Fruit fly (Drosophila melanogaster) whole organism, embryonic: ENCODE results near the gene CG31358.
A peak's percentile ranks its signal among the peaks of the same experiment; 100 is the strongest.

ENCODE experiments used
- Aef1 ChIP-seq: fragments of 200-800 bp; sonication (Bioruptor generic); IDR thresholded peaks from 3 replicates; pipeline ENCODE4 v1.3.6; 2022; ENCODE audit warnings: missing biosample characterization, missing genetic modification characterization
- B-H1 ChIP-seq: fragments of 200-800 bp; sonication (Bioruptor generic); IDR thresholded peaks from 3 replicates; pipeline ENCODE4 v1.3.6; 2022; ENCODE audit warnings: missing biosample characterization, missing genetic modification characterization
- CG1024 ChIP-seq: fragments of 200-800 bp; sonication (Bioruptor generic); IDR thresholded peaks from 2 replicates; pipeline ENCODE4 v1.3.6; 2022; ENCODE audit warnings: missing biosample characterization, missing genetic modification characterization
- CG10274 ChIP-seq: fragments of 200-800 bp; sonication (Bioruptor generic); optimal IDR thresholded peaks from 3 replicates; lab custom pipeline; 2017; ENCODE audit warnings: missing biosample characterization, mild to moderate bottlenecking, missing genetic modification characterization
- CG11456 ChIP-seq: fragments of 200-800 bp; sonication (Bioruptor generic); IDR thresholded peaks from 3 replicates; pipeline ENCODE4 v1.3.6; 2022; ENCODE audit warnings: missing biosample characterization, missing genetic modification characterization
- CG1233 ChIP-seq: fragments of 200-800 bp; sonication (Bioruptor generic); optimal IDR thresholded peaks from 4 replicates; lab custom pipeline; 2018; ENCODE audit warnings: missing biosample characterization, mild to moderate bottlenecking, missing genetic modification characterization
- CG13287 ChIP-seq: fragments of 200-800 bp; sonication (Bioruptor generic); IDR thresholded peaks from 2 replicates; pipeline ENCODE4 v1.3.6; 2022; ENCODE audit warnings: missing biosample characterization, missing genetic modification characterization; ENCODE audit not compliant: partially characterized antibody
- CG13296 ChIP-seq: fragments of 200-800 bp; sonication (Bioruptor generic); optimal IDR thresholded peaks from 3 replicates; lab custom pipeline; 2018; ENCODE audit warnings: missing biosample characterization, mild to moderate bottlenecking, missing genetic modification characterization
- CG14050 ChIP-seq: fragments of 200-800 bp; sonication (Bioruptor generic); IDR thresholded peaks from 3 replicates; pipeline ENCODE4 v1.3.6; 2022; ENCODE audit warnings: missing biosample characterization, missing genetic modification characterization
- CG14441 ChIP-seq: fragments of 200-800 bp; sonication (Bioruptor generic); IDR thresholded peaks from 2 replicates; pipeline ENCODE4 v1.3.6; 2022; ENCODE audit warnings: missing biosample characterization, missing genetic modification characterization
- CG17328 ChIP-seq: fragments of 200-800 bp; sonication (Bioruptor generic); IDR thresholded peaks from 2 replicates; pipeline ENCODE4 v1.3.6; 2022; ENCODE audit warnings: missing biosample characterization, missing genetic modification characterization
- CG17359 ChIP-seq: fragments of 200-800 bp; sonication (Bioruptor generic); optimal IDR thresholded peaks from 3 replicates; lab custom pipeline; 2018; ENCODE audit warnings: missing biosample characterization, mild to moderate bottlenecking, missing genetic modification characterization, moderate library complexity
- CG17912 ChIP-seq: fragments of 200-800 bp; sonication (Bioruptor generic); optimal IDR thresholded peaks from 2 replicates; lab custom pipeline; 2018; ENCODE audit warnings: missing biosample characterization, mild to moderate bottlenecking, missing genetic modification characterization
- CG18599 ChIP-seq: fragments of 200-800 bp; sonication (Bioruptor generic); optimal IDR thresholded peaks from 3 replicates; lab custom pipeline; 2017; ENCODE audit warnings: missing biosample characterization, missing genetic modification characterization, mild to moderate bottlenecking, moderate library complexity, missing genetic modification reagents
- CG2120 ChIP-seq: fragments of 200-800 bp; sonication (Bioruptor generic); optimal IDR thresholded peaks from 3 replicates; lab custom pipeline; 2016; ENCODE audit warnings: missing biosample characterization, missing genetic modification characterization
- CG3065 ChIP-seq: fragments of 200-800 bp; sonication (Bioruptor generic); optimal IDR thresholded peaks from 2 replicates; lab custom pipeline; 2016; ENCODE audit warnings: missing biosample characterization, missing genetic modification characterization
- CG4707 ChIP-seq: fragments of 200-800 bp; sonication (Bioruptor generic); optimal IDR thresholded peaks from 2 replicates; lab custom pipeline; 2018; ENCODE audit warnings: missing biosample characterization, mild to moderate bottlenecking, missing genetic modification characterization, moderate library complexity
- CG6813 ChIP-seq: fragments of 200-800 bp; sonication (Bioruptor generic); optimal IDR thresholded peaks from 2 replicates; lab custom pipeline; 2017; ENCODE audit warnings: missing biosample characterization, missing genetic modification characterization, mild to moderate bottlenecking, moderate library complexity, missing genetic modification reagents
- CG7372 ChIP-seq: fragments of 200-800 bp; sonication (Bioruptor generic); IDR thresholded peaks from 2 replicates; pipeline ENCODE4 v1.3.6; 2022; ENCODE audit warnings: missing biosample characterization, missing genetic modification characterization
- CG7928 ChIP-seq: fragments of 200-800 bp; sonication (Bioruptor generic); optimal IDR thresholded peaks from 2 replicates; lab custom pipeline; 2017; ENCODE audit warnings: missing biosample characterization, mild to moderate bottlenecking, missing genetic modification characterization
- CG8944 ChIP-seq: fragments of 200-800 bp; sonication (Bioruptor generic); optimal IDR thresholded peaks from 3 replicates; lab custom pipeline; 2016; ENCODE audit warnings: missing biosample characterization, missing genetic modification characterization
- CG9727 ChIP-seq: fragments of 200-800 bp; sonication (Bioruptor generic); optimal IDR thresholded peaks from 3 replicates; lab custom pipeline; 2017; ENCODE audit warnings: missing biosample characterization, mild to moderate bottlenecking, missing genetic modification characterization
- CG9932 ChIP-seq: fragments of 200-800 bp; sonication (Bioruptor generic); IDR thresholded peaks from 2 replicates; pipeline ENCODE4 v1.3.6; 2022; ENCODE audit warnings: missing biosample characterization, missing genetic modification characterization
- CoRest ChIP-seq: fragments of 200-800 bp; sonication (Bioruptor generic); optimal IDR thresholded peaks from 3 replicates; lab custom pipeline; 2018; ENCODE audit warnings: missing biosample characterization, mild to moderate bottlenecking, missing genetic modification characterization, moderate library complexity
- Dek ChIP-seq: fragments of 200-800 bp; sonication (Bioruptor generic); optimal IDR thresholded peaks from 3 replicates; lab custom pipeline; 2019; ENCODE audit warnings: missing biosample characterization, mild to moderate bottlenecking, missing genetic modification characterization, moderate library complexity
- Dref ChIP-seq: fragments of 200-800 bp; sonication (Bioruptor generic); IDR thresholded peaks from 2 replicates; pipeline ENCODE4 v1.3.6; 2022; ENCODE audit warnings: missing biosample characterization, missing genetic modification characterization
- Drgx ChIP-seq: fragments of 200-800 bp; sonication (Bioruptor generic); IDR thresholded peaks from 2 replicates; pipeline ENCODE4 v1.3.6; 2022; ENCODE audit warnings: missing biosample characterization, missing genetic modification characterization
- E2f2 ChIP-seq: fragments of 200-800 bp; sonication (Bioruptor generic); IDR thresholded peaks from 2 replicates; pipeline ENCODE4 v1.3.6; 2022; ENCODE audit warnings: missing biosample characterization, missing genetic modification characterization
- Ets65A ChIP-seq: fragments of 200-800 bp; sonication (Bioruptor generic); peaks from one replicate; lab custom pipeline; 2016; ENCODE audit warnings: missing biosample characterization, missing genetic modification characterization
- HLH4C ChIP-seq: fragments of 200-800 bp; sonication (Bioruptor generic); IDR thresholded peaks from 3 replicates; pipeline ENCODE4 v1.3.6; 2022; ENCODE audit warnings: missing biosample characterization, missing genetic modification characterization; ENCODE audit not compliant: partially characterized antibody
- Hr3 ChIP-seq: fragments of 200-800 bp; sonication (Bioruptor generic); optimal IDR thresholded peaks from 3 replicates; lab custom pipeline; 2016; ENCODE audit warnings: missing biosample characterization, missing genetic modification characterization
- Hr51 ChIP-seq, 2 experiments: fragments of 200-800 bp; sonication (Bioruptor generic); optimal IDR thresholded peaks; 2 replicates in 1 of 2; 3 replicates in 1 of 2; lab custom pipeline; 2016 to 2018; ENCODE audit warnings: missing biosample characterization in 2 of 2, missing genetic modification characterization in 2 of 2, mild to moderate bottlenecking in 1 of 2, moderate library complexity in 1 of 2
- Lim3 ChIP-seq: fragments of 200-800 bp; sonication (Bioruptor generic); IDR thresholded peaks from 2 replicates; pipeline ENCODE4 v1.3.6; 2022; ENCODE audit warnings: missing biosample characterization, missing genetic modification characterization
- Myb ChIP-seq: fragments of 200-800 bp; sonication (Bioruptor generic); optimal IDR thresholded peaks from 2 replicates; lab custom pipeline; 2016; ENCODE audit warnings: missing biosample characterization, missing genetic modification characterization
- NC2α ChIP-seq: fragments of 200-800 bp; sonication (Bioruptor generic); optimal IDR thresholded peaks from 2 replicates; lab custom pipeline; 2016; ENCODE audit warnings: missing biosample characterization, missing genetic modification characterization
- Nf-YC ChIP-seq: fragments of 200-800 bp; optimal IDR thresholded peaks from 3 replicates; lab custom pipeline; 2019; ENCODE audit warnings: missing biosample characterization, mild to moderate bottlenecking, missing genetic modification characterization, moderate library complexity
- Oaz ChIP-seq: fragments of 200-800 bp; sonication (Bioruptor generic); IDR thresholded peaks from 2 replicates; pipeline ENCODE4 v1.3.6; 2022; ENCODE audit warnings: missing biosample characterization, missing genetic modification characterization
- al ChIP-seq: fragments of 200-800 bp; sonication (Bioruptor generic); IDR thresholded peaks from 2 replicates; pipeline ENCODE4 v1.3.6; 2022; ENCODE audit warnings: missing biosample characterization, missing genetic modification characterization
- bigmax ChIP-seq: fragments of 200-800 bp; sonication (Bioruptor generic); optimal IDR thresholded peaks from 2 replicates; lab custom pipeline; 2018; ENCODE audit warnings: missing biosample characterization, mild to moderate bottlenecking, missing genetic modification characterization
- cwo ChIP-seq: fragments of 200-800 bp; sonication (Bioruptor generic); optimal IDR thresholded peaks from 3 replicates; lab custom pipeline; 2017; ENCODE audit warnings: missing biosample characterization, missing genetic modification characterization, mild to moderate bottlenecking, moderate library complexity, missing genetic modification reagents
- disco-r ChIP-seq: fragments of 200-800 bp; sonication (Bioruptor generic); optimal IDR thresholded peaks from 2 replicates; lab custom pipeline; 2016; ENCODE audit warnings: missing biosample characterization, missing genetic modification characterization
- lmd ChIP-seq: fragments of 200-800 bp; sonication (Bioruptor generic); IDR thresholded peaks from 2 replicates; pipeline ENCODE4 v1.3.6; 2022; ENCODE audit warnings: missing biosample characterization, missing genetic modification characterization
- lov ChIP-seq, 2 experiments: fragments of 200-800 bp in 1 of 2; fragments of >200 bp in 1 of 2; sonication (Bioruptor generic) in 1 of 2; IDR thresholded peaks in 1 of 2; optimal IDR thresholded peaks in 1 of 2; 2 replicates in 1 of 2; 3 replicates in 1 of 2; pipeline versions ENCODE4 v1.3.6 to Lab custom; 2017 to 2022; ENCODE audit warnings: missing biosample characterization in 1 of 2, missing genetic modification characterization in 1 of 2
- onecut ChIP-seq: fragments of 200-800 bp; sonication (Bioruptor generic); IDR thresholded peaks from 2 replicates; pipeline ENCODE4 v1.3.6; 2022; ENCODE audit warnings: missing biosample characterization, missing genetic modification characterization
- peb ChIP-seq: fragments of 200-800 bp; sonication (Bioruptor generic); IDR thresholded peaks from 2 replicates; pipeline ENCODE4 v1.3.6; 2022; ENCODE audit warnings: missing biosample characterization, missing genetic modification characterization
- psq ChIP-seq: fragments of 200-800 bp; sonication (Bioruptor generic); optimal IDR thresholded peaks from 2 replicates; lab custom pipeline; 2017; ENCODE audit warnings: missing biosample characterization, missing genetic modification characterization
- sim ChIP-seq: fragments of 200-800 bp; sonication (Bioruptor generic); IDR thresholded peaks from 2 replicates; pipeline ENCODE4 v1.3.6; 2022; ENCODE audit warnings: missing biosample characterization, missing genetic modification characterization
- slou ChIP-seq: fragments of 200-800 bp; sonication (Bioruptor generic); optimal IDR thresholded peaks from 3 replicates; lab custom pipeline; 2016; ENCODE audit warnings: missing biosample characterization, missing genetic modification characterization
- so ChIP-seq: fragments of 200-800 bp; sonication (Bioruptor generic); IDR thresholded peaks from 3 replicates; pipeline ENCODE4 v1.3.6; 2022; ENCODE audit warnings: missing biosample characterization, missing genetic modification characterization
- unpg ChIP-seq: fragments of 200-800 bp; sonication (Bioruptor generic); optimal IDR thresholded peaks from 3 replicates; lab custom pipeline; 2018; ENCODE audit warnings: missing biosample characterization, mild to moderate bottlenecking, missing genetic modification characterization, moderate library complexity
- wdn ChIP-seq: fragments of 200-800 bp; sonication (Bioruptor generic); IDR thresholded peaks from 2 replicates; pipeline ENCODE4 v1.3.6; 2022; ENCODE audit warnings: missing biosample characterization, missing genetic modification characterization

CG31358 gene

DNA sequence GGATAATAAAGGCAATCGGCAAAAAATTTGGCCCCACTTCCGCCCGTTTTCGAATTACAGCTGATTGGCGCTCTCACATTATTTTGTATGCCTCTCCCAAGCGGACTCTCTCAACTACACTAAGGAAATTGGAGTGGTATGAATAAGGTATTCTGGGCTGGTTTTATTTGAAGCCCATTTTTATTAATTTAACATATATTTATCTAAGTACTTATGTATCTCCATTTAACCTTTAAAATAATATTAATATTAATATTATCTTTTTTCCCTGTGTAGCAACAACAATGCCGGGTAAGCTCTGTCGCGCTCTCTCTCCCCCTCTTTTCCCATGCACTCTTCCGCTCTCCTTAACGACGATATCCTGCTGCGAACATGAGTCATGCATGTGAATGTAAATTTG is 47.4 kb upstream of the CG31358 start (continued):
- TF ChIP-seq CG14050 (GFP tag; lab: Robert Waterston, UW) (peak; percentile 74), lmd (GFP tag; lab: Robert Waterston, UW) (peak; percentile 82), Nf-YC (tag; lab: Kevin White, UChicago) (no peak), CG1233 (GFP tag; lab: Kevin White, UChicago) (peak; percentile 64), Hr3 (GFP tag; lab: Kevin White, UChicago) (peak; percentile 62), Oaz (GFP tag; lab: Robert Waterston, UW) (peak; percentile 80), NC2α (no peak), CG6813 (GFP tag; lab: Kevin White, UChicago) (peak; percentile 65), slou (GFP tag; lab: Kevin White, UChicago) (peak; percentile 48), Myb (no peak), CG18599 (peak; percentile 93), sim (GFP tag; lab: Robert Waterston, UW) (no peak), Hr51 (GFP tag; optimal IDR thresholded peaks at IDR 0.05; lab: Kevin White, UChicago) (peak in 1 of 2 experiments; percentile 82), unpg (GFP tag; lab: Kevin White, UChicago) (no peak), onecut (peak; percentile 52), Drgx (GFP tag; lab: Robert Waterston, UW) (peak; percentile 74), HLH4C (GFP tag; lab: Robert Waterston, UW) (no peak), peb (GFP tag; lab: Robert Waterston, UW) (peak; percentile 46; the same call in 1 of the 2 replicates), CG3065 (peak; percentile 7), CG10274 (GFP tag; lab: Kevin White, UChicago) (peak; percentile 37), CG7372 (GFP tag; lab: Robert Waterston, UW) (peak; percentile 78), CG1024 (GFP tag; lab: Robert Waterston, UW) (peak; percentile 68), CG9932 (GFP tag; lab: Robert Waterston, UW) (peak; percentile 79), CG17328 (GFP tag; lab: Robert Waterston, UW) (peak; percentile 69), cwo (peak; percentile 80), CG7928 (GFP tag; lab: Kevin White, UChicago) (peak; percentile 25), CG13296 (GFP tag; lab: Kevin White, UChicago) (peak; percentile 85), CG8944 (no peak), CG9727 (GFP tag; lab: Kevin White, UChicago) (peak; percentile 70), lov (optimal IDR thresholded peaks at IDR 0.05; lab: Kevin White, UChicago) (no peak), lov (GFP tag; IDR thresholded peaks at IDR 0.05; lab: Robert Waterston, UW) (peak; percentile 67; the same call in 1 of the 3 replicates), CG17912 (GFP tag; lab: Kevin White, UChicago) (no peak), CG2120 (GFP tag; lab: Kevin White, UChicago) (peak; percentile 61), bigmax (GFP tag; lab: Kevin White, UChicago) (no peak), psq (GFP tag; lab: Kevin White, UChicago) (peak; percentile 41), Dref (no peak), Dek (tag; lab: Kevin White, UChicago) (no peak), E2f2 (GFP tag; lab: Robert Waterston, UW) (peak; percentile 52; the same call in 1 of the 2 replicates), CG17359 (tag; lab: Kevin White, UChicago) (peak; percentile 86), CG14441 (GFP tag; lab: Robert Waterston, UW) (peak; percentile 85), Aef1 (GFP tag; lab: Robert Waterston, UW) (peak; percentile 87), Ets65A (GFP tag; lab: Kevin White, UChicago) (peak; percentile 30), so (GFP tag; lab: Robert Waterston, UW) (peak; percentile 77), al (GFP tag; lab: Robert Waterston, UW) (peak; percentile 57; the same call in 1 of the 2 replicates), CG11456 (GFP tag; lab: Robert Waterston, UW) (peak; percentile 77; the same call in 2 of the 3 replicates), Lim3 (0 out of 2 replicates have a peak, but pooled peaks have one; percentile 30), B-H1 (GFP tag; lab: Robert Waterston, UW) (peak; percentile 77; the same call in 2 of the 3 replicates), CG13287 (no peak), CG4707 (GFP tag; lab: Kevin White, UChicago) (no peak), disco-r (no peak), CoRest (tag; lab: Kevin White, UChicago) (peak; percentile 83), wdn (peak; percentile 68)
